Worm (Caenorhabditis elegans) whole organism, L4 larva: ENCODE results near the gene Y51H4A.937.
"Not testable (repeated sequence)": the region's sequence is repeated elsewhere in the genome, so short reads cannot be mapped to it uniquely, and the experiment has no call there.

Experiments
- D1046.2 ChIP-seq: fragments of 200-800 bp; sonication (Bioruptor generic); IDR thresholded peaks from 2 replicates; pipeline ENCODE4 v1.3.6; 2022; ENCODE audit warnings: missing genetic modification characterization, missing compliant biosample characterization
- F10B5.3 ChIP-seq: sonication (generic microtip); optimal IDR thresholded peaks from 2 replicates; lab custom pipeline; 2016; ENCODE audit warnings: mild to moderate bottlenecking, missing genetic modification characterization, missing compliant biosample characterization
- R02D3.7 ChIP-seq: fragments of 150-350 bp; sonication (generic microtip); optimal IDR thresholded peaks from 3 replicates; lab custom pipeline; 2014; ENCODE audit warnings: missing biosample characterization, missing genetic modification characterization
- Y105C5A.15 ChIP-seq: fragments of 200-800 bp; sonication (Bioruptor generic); IDR thresholded peaks from 2 replicates; pipeline ENCODE4 v1.3.6; 2022; ENCODE audit warnings: missing genetic modification characterization, missing compliant biosample characterization
- Y48G9A.11 ChIP-seq: fragments of 200-800 bp; sonication (Bioruptor generic); IDR thresholded peaks from 2 replicates; pipeline ENCODE4 v1.3.6; 2022; ENCODE audit warnings: missing genetic modification reagents, missing genetic modification characterization, missing compliant biosample characterization
- Y5F2A.4 ChIP-seq: fragments of 200-800 bp; sonication (Bioruptor generic); optimal IDR thresholded peaks from 2 replicates; lab custom pipeline; 2018; ENCODE audit warnings: mild to moderate bottlenecking, missing genetic modification characterization, missing compliant biosample characterization
- ZK337.2 ChIP-seq: fragments of 200-800 bp; sonication (Bioruptor generic); IDR thresholded peaks from 2 replicates; pipeline ENCODE4 v1.3.6; 2022; ENCODE audit warnings: missing genetic modification reagents, missing genetic modification characterization, missing compliant biosample characterization
- aha-1 ChIP-seq: fragments of 150-350 bp; peaks from one replicate; lab custom pipeline; 2014; ENCODE audit warnings: missing biosample characterization, missing genetic modification characterization
- aly-2 ChIP-seq: sonication (generic microtip); optimal IDR thresholded peaks from 2 replicates; lab custom pipeline; 2018; ENCODE audit warnings: missing biosample characterization, missing genetic modification characterization
- ama-1 ChIP-seq: fragments of 150-350 bp; optimal IDR thresholded peaks from 2 replicates; lab custom pipeline; 2014; ENCODE audit warnings: inconsistent platforms, mixed read lengths
- arid-1 ChIP-seq: fragments of 200-800 bp; sonication (Bioruptor generic); conservative IDR thresholded peaks from 2 replicates; pipeline ENCODE4 v1.3.6; 2022; ENCODE audit warnings: missing genetic modification reagents, missing genetic modification characterization, missing compliant biosample characterization
- ceh-20 ChIP-seq: fragments of 200-800 bp; sonication (Bioruptor generic); IDR thresholded peaks from 2 replicates; pipeline ENCODE4 v1.3.6; 2022; ENCODE audit warnings: missing genetic modification reagents, missing genetic modification characterization, missing compliant biosample characterization
- ceh-28 ChIP-seq: fragments of 150-350 bp; optimal IDR thresholded peaks from 2 replicates; lab custom pipeline; 2014; ENCODE audit warnings: missing biosample characterization, missing genetic modification reagents, missing genetic modification characterization
- ceh-32 ChIP-seq: sonication (generic microtip); optimal IDR thresholded peaks from 2 replicates; lab custom pipeline; 2016; ENCODE audit warnings: mild to moderate bottlenecking, missing genetic modification characterization, missing compliant biosample characterization; ENCODE audit not compliant: poor library complexity
- ceh-82 ChIP-seq: sonication (generic microtip); optimal IDR thresholded peaks from 2 replicates; lab custom pipeline; 2017; ENCODE audit warnings: missing biosample characterization, missing genetic modification characterization
- daf-12 ChIP-seq: fragments of 150-350 bp; optimal IDR thresholded peaks from 2 replicates; lab custom pipeline; 2014; ENCODE audit warnings: missing biosample characterization, missing genetic modification reagents, missing genetic modification characterization
- daf-16 ChIP-seq, 3 experiments: sonication (generic microtip); optimal IDR thresholded peaks; 2 replicates each; lab custom pipeline; 2016 to 2017; ENCODE audit warnings: missing genetic modification characterization in 3 of 3, missing genetic modification reagents in 3 of 3, mild to moderate bottlenecking in 2 of 3, missing compliant biosample characterization in 2 of 3, missing biosample characterization in 1 of 3, moderate library complexity in 1 of 3
- dmd-9 ChIP-seq: fragments of 200-800 bp; sonication (Bioruptor generic); IDR thresholded peaks from 2 replicates; pipeline ENCODE4 v1.3.6; 2022; ENCODE audit warnings: missing genetic modification reagents, missing genetic modification characterization, missing compliant biosample characterization
- egl-43 ChIP-seq: fragments of 200-800 bp; sonication (Bioruptor generic); IDR thresholded peaks from 2 replicates; pipeline ENCODE4 v1.3.6; 2022; ENCODE audit warnings: missing genetic modification reagents, missing genetic modification characterization, missing compliant biosample characterization
- jun-1 ChIP-seq: fragments of 150-350 bp; optimal IDR thresholded peaks from 2 replicates; lab custom pipeline; 2014; ENCODE audit warnings: missing biosample characterization, missing genetic modification reagents, missing genetic modification characterization
- lim-7 ChIP-seq: fragments of 200-800 bp; sonication (Bioruptor generic); IDR thresholded peaks from 2 replicates; pipeline ENCODE4 v1.3.6; 2022; ENCODE audit warnings: missing genetic modification characterization, missing compliant biosample characterization
- lin-1 ChIP-seq: fragments of 200-800 bp; sonication (Bioruptor generic); IDR thresholded peaks from 2 replicates; pipeline ENCODE4 v1.3.6; 2022; ENCODE audit warnings: missing genetic modification reagents, missing genetic modification characterization, missing compliant biosample characterization
- lin-38 ChIP-seq: fragments of 200-800 bp; sonication (Bioruptor generic); IDR thresholded peaks from 2 replicates; pipeline ENCODE4 v1.3.6; 2022; ENCODE audit warnings: missing genetic modification reagents, missing genetic modification characterization, missing compliant biosample characterization
- madf-9 ChIP-seq: fragments of 200-800 bp; sonication (Bioruptor generic); conservative IDR thresholded peaks from 2 replicates; pipeline ENCODE4 v1.3.6; 2022; ENCODE audit warnings: missing genetic modification reagents, missing genetic modification characterization, missing compliant biosample characterization
- mdt-29 ChIP-seq: fragments of 200-800 bp; sonication (Bioruptor generic); IDR thresholded peaks from 2 replicates; pipeline ENCODE4 v1.3.6; 2022; ENCODE audit warnings: missing genetic modification reagents, missing genetic modification characterization, missing compliant biosample characterization
- mep-1 ChIP-seq: fragments of 150-350 bp; sonication (generic microtip); optimal IDR thresholded peaks from 3 replicates; lab custom pipeline; 2014; ENCODE audit warnings: missing biosample characterization, missing genetic modification characterization
- nhr-42 ChIP-seq: fragments of 200-800 bp; sonication (Bioruptor generic); IDR thresholded peaks from 2 replicates; pipeline ENCODE4 v1.3.6; 2022; ENCODE audit warnings: missing genetic modification characterization, missing compliant biosample characterization
- nhr-77 ChIP-seq: fragments of 150-350 bp; optimal IDR thresholded peaks from 2 replicates; lab custom pipeline; 2014; ENCODE audit warnings: missing biosample characterization, missing genetic modification characterization
- rbr-2 ChIP-seq: sonication (generic microtip); optimal IDR thresholded peaks from 2 replicates; lab custom pipeline; 2016; ENCODE audit warnings: missing genotype, missing genetic modification characterization, missing compliant biosample characterization
- sdz-12 ChIP-seq: fragments of 200-800 bp; sonication (Bioruptor generic); optimal IDR thresholded peaks from 2 replicates; lab custom pipeline; 2018; ENCODE audit warnings: mild to moderate bottlenecking, missing genetic modification characterization, missing compliant biosample characterization
- set-16 ChIP-seq: fragments of 200-800 bp; sonication (Bioruptor generic); IDR thresholded peaks from 2 replicates; pipeline ENCODE4 v1.3.6; 2022; ENCODE audit warnings: missing genetic modification reagents, missing genetic modification characterization, missing compliant biosample characterization
- skn-1 ChIP-seq: fragments of 150-350 bp; optimal IDR thresholded peaks from 2 replicates; lab custom pipeline; 2014; ENCODE audit warnings: missing biosample characterization, missing genetic modification characterization
- snpc-1.2 ChIP-seq: fragments of 200-800 bp; sonication (Bioruptor generic); IDR thresholded peaks from 2 replicates; pipeline ENCODE4 v1.3.6; 2022; ENCODE audit warnings: missing genetic modification reagents, missing genetic modification characterization, missing compliant biosample characterization
- snpc-4 ChIP-seq: fragments of 150-350 bp; optimal IDR thresholded peaks from 2 replicates; lab custom pipeline; 2014; ENCODE audit warnings: missing biosample characterization, missing genetic modification characterization
- spr-1 ChIP-seq: sonication (generic microtip); optimal IDR thresholded peaks from 2 replicates; lab custom pipeline; 2016; ENCODE audit warnings: mild to moderate bottlenecking, missing genetic modification characterization, missing compliant biosample characterization
- tra-1 ChIP-seq: fragments of 200-800 bp; sonication (Bioruptor generic); IDR thresholded peaks from 2 replicates; pipeline ENCODE4 v1.3.6; 2022; ENCODE audit warnings: missing genetic modification reagents, missing genetic modification characterization, missing compliant biosample characterization
- vab-7 ChIP-seq: fragments of 200-800 bp; sonication (Bioruptor generic); IDR thresholded peaks from 2 replicates; pipeline ENCODE4 v1.3.6; 2022; ENCODE audit warnings: missing genetic modification reagents, missing genetic modification characterization, missing compliant biosample characterization
- zag-1 ChIP-seq: fragments of 150-350 bp; optimal IDR thresholded peaks from 2 replicates; lab custom pipeline; 2014; ENCODE audit warnings: missing biosample characterization, missing genetic modification characterization
- ztf-11 ChIP-seq: fragments of 150-350 bp; optimal IDR thresholded peaks from 2 replicates; lab custom pipeline; 2014; ENCODE audit warnings: missing biosample characterization, missing genetic modification characterization

Gene Y51H4A.937

ce11 chrIV:16503590-16504217 is 24.8 kb upstream of the Y51H4A.937 start (continued):
- TF ChIP-seq dmd-9 (GFP tag; lab: Robert Waterston, UW): peak; percentile 57; the same call in 1 of the 2 replicates
- TF ChIP-seq madf-9 (GFP tag; lab: Robert Waterston, UW): peak; percentile 69; the same call in 1 of the 2 replicates
- 0 out of 2 replicates have a peak, but pooled peaks have one; percentile 9 for TF ChIP-seq ZK337.2
- peak; percentile 90 for TF ChIP-seq egl-43
- TF ChIP-seq spr-1 (tag; lab: Kevin White, UChicago): peak; percentile 46
- peak; percentile 66 for TF ChIP-seq Y5F2A.4 (GFP tag; lab: Kevin White, UChicago)
- no peak for TF ChIP-seq daf-12 (tag; lab: Kevin White, UChicago)
- TF ChIP-seq ceh-20 (GFP tag; lab: Robert Waterston, UW): no peak
- TF ChIP-seq ztf-11 (tag; lab: Kevin White, UChicago): no peak
- TF ChIP-seq ceh-28: no peak
- TF ChIP-seq Y48G9A.11 (GFP tag; lab: Robert Waterston, UW): peak; percentile 83
- TF ChIP-seq tra-1 (GFP tag; lab: Robert Waterston, UW): peak; percentile 61; the same call in 1 of the 2 replicates
- peak; percentile 94 for TF ChIP-seq lim-7
- TF ChIP-seq daf-16 (GFP tag; optimal IDR thresholded peaks at IDR 0.05; lab: Kevin White, UChicago): peak in 1 of 2 experiments; percentile 81
- no peak for TF ChIP-seq daf-16 (tag; optimal IDR thresholded peaks at IDR 0.05; lab: Kevin White, UChicago)
- peak; percentile 88 for TF ChIP-seq arid-1 (GFP tag; lab: Robert Waterston, UW)
- no peak for TF ChIP-seq zag-1 (tag; lab: Kevin White, UChicago)
- TF ChIP-seq nhr-77 (tag; lab: Kevin White, UChicago): no peak
- TF ChIP-seq mdt-29 (GFP tag; lab: Robert Waterston, UW): peak; percentile 74
- peak; percentile 14 for TF ChIP-seq F10B5.3 (tag; lab: Kevin White, UChicago)
- no peak for TF ChIP-seq ceh-82
- TF ChIP-seq nhr-42 (GFP tag; lab: Robert Waterston, UW): 0 out of 2 replicates have a peak, but pooled peaks have one; percentile 46
- peak; percentile 89 for TF ChIP-seq Y105C5A.15 (GFP tag; lab: Robert Waterston, UW)
- no peak for TF ChIP-seq R02D3.7 (tag; lab: Kevin White, UChicago)
- peak; percentile 75; the same call in 1 of the 2 replicates for TF ChIP-seq D1046.2
- TF ChIP-seq aha-1 (tag; lab: Kevin White, UChicago): peak; percentile 26
- no peak for TF ChIP-seq ceh-32
- peak; percentile 99 for TF ChIP-seq snpc-1.2 (GFP tag; lab: Robert Waterston, UW)
- peak; percentile 65 for TF ChIP-seq lin-1
- TF ChIP-seq lin-38 (GFP tag; lab: Robert Waterston, UW): peak; percentile 87

ce11 chrIV:16505632-16506203 is 22.8 kb upstream of the Y51H4A.937 start, which contains the start of gene zip-7:
TSS of gene zip-7 (minus strand) at chrIV:16505682.
- TF ChIP-seq snpc-1.2 (GFP tag; lab: Robert Waterston, UW) (no peak), ama-1 (lab: Kevin White, UChicago) (no peak), jun-1 (no peak), snpc-4 (tag; lab: Kevin White, UChicago) (no peak), skn-1 (tag; lab: Kevin White, UChicago) (no peak), sdz-12 (GFP tag; lab: Kevin White, UChicago) (no peak), daf-16 (GFP tag; optimal IDR thresholded peaks at IDR 0.05; lab: Kevin White, UChicago) (no peak), daf-16 (tag; optimal IDR thresholded peaks at IDR 0.05; lab: Kevin White, UChicago) (no peak), mep-1 (tag; lab: Kevin White, UChicago) (no peak), aly-2 (tag; lab: Kevin White, UChicago) (no peak), set-16 (no peak)
- TF ChIP-seq, all 104 proteins: peak for 0

ce11 chrIV:16507132-16507531 is 21.3 kb upstream of the Y51H4A.937 start, which contains the start of gene Y51H4A.935:
TSS of gene Y51H4A.935 (minus strand) at chrIV:16507232.
- TF ChIP-seq vab-7 (GFP tag; lab: Robert Waterston, UW); madf-9 (GFP tag; lab: Robert Waterston, UW); rbr-2: not testable (repeated sequence)
- TF ChIP-seq, all 104 proteins: peak for 0; not testable (repeated sequence) for 104
